Worm (Caenorhabditis elegans): Measurements from ENCODE around the gene rilp-1.

Gene rilp-1

ce11 chrIII:3637251-3637989 lies 1.5 kb downstream of the rilp-1 start:
- TF ChIP-seq ceh-63 (GFP tag; optimal IDR thresholded peaks at IDR 0.05): no peak
- TF ChIP-seq elt-2 (tag; optimal IDR thresholded peaks at IDR 0.05): peak; percentile 11
- TF ChIP-seq mdl-1 (tag; optimal IDR thresholded peaks at IDR 0.05): peak in 1 of 2 experiments; percentile 17
- no peak for TF ChIP-seq ces-1 (GFP tag; optimal IDR thresholded peaks at IDR 0.05)
- TF ChIP-seq nhr-85 (tag): peak; percentile 65
- TF ChIP-seq pag-3 (tag; optimal IDR thresholded peaks at IDR 0.05; ENCODE audit: borderline replicate concordance, insufficient read depth): no peak
- peak; percentile 61 for TF ChIP-seq blmp-1 (tag; optimal IDR thresholded peaks at IDR 0.05)
- TF ChIP-seq zip-4 (GFP tag; optimal IDR thresholded peaks at IDR 0.05): peak; percentile 48
- peak in 1 of 2 experiments; percentile 31 for TF ChIP-seq lin-35 (GFP tag; optimal IDR thresholded peaks at IDR 0.05)
- peak in 1 of 2 experiments; percentile 33 for TF ChIP-seq lsy-2 (tag; optimal IDR thresholded peaks at IDR 0.05)
- TF ChIP-seq efl-1 (optimal IDR thresholded peaks at IDR 0.05): no peak
- TF ChIP-seq efl-1 (GFP tag; optimal IDR thresholded peaks at IDR 0.05 in 1 of 2): peak in 1 of 2 experiments; percentile 91
- peak; percentile 62 for TF ChIP-seq lin-14 (GFP tag; optimal IDR thresholded peaks at IDR 0.05)
- peak in 1 of 6 experiments; percentile 23 for TF ChIP-seq elt-3 (tag; optimal IDR thresholded peaks at IDR 0.05)

- TF ChIP-seq dsc-1 (tag; optimal IDR thresholded peaks at IDR 0.05) (peak; percentile 20), nhr-237 (tag; optimal IDR thresholded peaks at IDR 0.05) (no peak), zip-4 (GFP tag; optimal IDR thresholded peaks at IDR 0.05) (no peak)
These were observed 7.7 kb downstream of the rilp-1 start for ce11 chrIII:3643602-3644001.

ce11 chrIII:3644075-3644474 lies 8.1 kb downstream of the rilp-1 start, which contains the start of gene unc-93:
Gene unc-93 (plus strand): TSS chrIII:3644375.
- no peak for TF ChIP-seq efl-1 (optimal IDR thresholded peaks at IDR 0.05)
- TF ChIP-seq efl-1 (GFP tag; optimal IDR thresholded peaks at IDR 0.05 in 1 of 2): peak in 1 of 2 experiments; percentile 20
- TF ChIP-seq ztf-4 (tag; optimal IDR thresholded peaks at IDR 0.05): no peak
- TF ChIP-seq nhr-84 (tag; optimal IDR thresholded peaks at IDR 0.05): no peak
- TF ChIP-seq fkh-10 (GFP tag; optimal IDR thresholded peaks at IDR 0.05): no peak
- TF ChIP-seq dpl-1 (GFP tag; optimal IDR thresholded peaks at IDR 0.05): peak in 1 of 3 experiments; percentile 0
- TF ChIP-seq zag-1 (tag; optimal IDR thresholded peaks at IDR 0.05): no peak
- no peak for TF ChIP-seq ceh-82 (tag; optimal IDR thresholded peaks at IDR 0.05)
- no peak for TF ChIP-seq nhr-11 (tag; optimal IDR thresholded peaks at IDR 0.05)
- TF ChIP-seq lin-15B (tag; optimal IDR thresholded peaks at IDR 0.05): no peak
- no peak for TF ChIP-seq aly-2 (tag; optimal IDR thresholded peaks at IDR 0.05)
- TF ChIP-seq ceh-8 (GFP tag; optimal IDR thresholded peaks at IDR 0.05): no peak
- no peak for TF ChIP-seq skn-1 (tag; optimal IDR thresholded peaks at IDR 0.05)
- no peak for TF ChIP-seq hlh-4 (tag; optimal IDR thresholded peaks at IDR 0.05)

- TF ChIP-seq lin-35 (GFP tag; optimal IDR thresholded peaks at IDR 0.05) (no peak), egl-27 (tag; optimal IDR thresholded peaks at IDR 0.05) (no peak), dpl-1 (GFP tag; optimal IDR thresholded peaks at IDR 0.05) (no peak), vab-15 (tag; optimal IDR thresholded peaks at IDR 0.05) (no peak), unc-62 (GFP tag; optimal IDR thresholded peaks at IDR 0.05) (no peak), nhr-71 (tag; optimal IDR thresholded peaks at IDR 0.05) (no peak), mdl-1 (tag; optimal IDR thresholded peaks at IDR 0.05) (no peak), nhr-237 (tag; optimal IDR thresholded peaks at IDR 0.05) (no peak), zip-4 (GFP tag; optimal IDR thresholded peaks at IDR 0.05) (no peak), nhr-12 (tag; optimal IDR thresholded peaks at IDR 0.05) (no peak), elt-3 (tag; optimal IDR thresholded peaks at IDR 0.05) (no peak), C04F5.9 (tag; optimal IDR thresholded peaks at IDR 0.05) (no peak), nhr-90 (tag; optimal IDR thresholded peaks at IDR 0.05; ENCODE audit: poor library complexity) (no peak), lin-15B (tag; optimal IDR thresholded peaks at IDR 0.05) (no peak), mab-9 (GFP tag; IDR thresholded peaks at IDR 0.05) (no peak)
These were observed 13.4 kb downstream of the rilp-1 start for ce11 chrIII:3649305-3649704.

Data from whole organism, L1 larva.